Fruit fly (Drosophila melanogaster): Measurements from ENCODE around the gene Sec10.

Gene Sec10

dm6 chr3R:24134580-24134979 lies at the start of gene Sec10:
Gene Sec10 (plus strand): TSS chr3R:24134831.
- no peak for TF ChIP-seq kay (GFP tag; ENCODE audit: borderline replicate concordance)
- TF ChIP-seq CG7045 (GFP tag; optimal IDR thresholded peaks at IDR 0.05) = no peak
- no peak for TF ChIP-seq CG1620 (GFP tag; optimal IDR thresholded peaks at IDR 0.05)
- no peak for TF ChIP-seq pad (GFP tag; optimal IDR thresholded peaks at IDR 0.05)
- TF ChIP-seq ovo (GFP tag; optimal IDR thresholded peaks at IDR 0.05) = no peak
- TF ChIP-seq CG11617 (GFP tag; optimal IDR thresholded peaks at IDR 0.05) = no peak
- no peak for TF ChIP-seq Hr96 (GFP tag; optimal IDR thresholded peaks at IDR 0.05)
- TF ChIP-seq CG7101 (tag; optimal IDR thresholded peaks at IDR 0.05) = peak; percentile 23
- TF ChIP-seq CG33017 (tag; optimal IDR thresholded peaks at IDR 0.05) = peak; percentile 7
- TF ChIP-seq CG12768 (GFP tag; optimal IDR thresholded peaks at IDR 0.05) = no peak
- no peak for TF ChIP-seq Mnt (GFP tag; optimal IDR thresholded peaks at IDR 0.05)
- TF ChIP-seq bab1 (GFP tag; optimal IDR thresholded peaks at IDR 0.05) = peak; percentile 58
- no peak for TF ChIP-seq Crg-1 (GFP tag; optimal IDR thresholded peaks at IDR 0.05)
- TF ChIP-seq cnc (optimal IDR thresholded peaks at IDR 0.05) = no peak

- TF ChIP-seq kay (GFP tag; ENCODE audit: borderline replicate concordance) = peak; percentile 83
- TF ChIP-seq cic (GFP tag; optimal IDR thresholded peaks at IDR 0.05) = peak; percentile 89
- no peak for TF ChIP-seq CG11617 (GFP tag; optimal IDR thresholded peaks at IDR 0.05)
Observed at dm6 chr3R:24084975-24085374, 49.7 kb upstream of the Sec10 start.

- TF ChIP-seq Crg-1 (GFP tag; optimal IDR thresholded peaks at IDR 0.05) (no peak), CG7101 (tag; optimal IDR thresholded peaks at IDR 0.05) (no peak), Hr96 (GFP tag; optimal IDR thresholded peaks at IDR 0.05) (no peak), kay (GFP tag; ENCODE audit: borderline replicate concordance) (no peak), CG11617 (GFP tag; optimal IDR thresholded peaks at IDR 0.05) (no peak), CG7045 (GFP tag; optimal IDR thresholded peaks at IDR 0.05) (no peak), toe (GFP tag; optimal IDR thresholded peaks at IDR 0.05) (no peak), CG14711 (tag; optimal IDR thresholded peaks at IDR 0.05) (no peak), bab1 (GFP tag; optimal IDR thresholded peaks at IDR 0.05) (no peak), cnc (optimal IDR thresholded peaks at IDR 0.05) (no peak)
Observed at dm6 chr3R:24090143-24090542, 44.5 kb upstream of the Sec10 start.

- TF ChIP-seq CG14711 (tag; optimal IDR thresholded peaks at IDR 0.05) = no peak
- TF ChIP-seq CG33017 (tag; optimal IDR thresholded peaks at IDR 0.05) = no peak
- TF ChIP-seq Hr96 (GFP tag; optimal IDR thresholded peaks at IDR 0.05) = no peak
- TF ChIP-seq Clk (GFP tag; optimal IDR thresholded peaks at IDR 0.05) = no peak
- TF ChIP-seq CG1620 (GFP tag; optimal IDR thresholded peaks at IDR 0.05) = no peak
- no peak for TF ChIP-seq CG7101 (tag; optimal IDR thresholded peaks at IDR 0.05)
- no peak for TF ChIP-seq CG11617 (GFP tag; optimal IDR thresholded peaks at IDR 0.05)
- no peak for TF ChIP-seq Crg-1 (GFP tag; optimal IDR thresholded peaks at IDR 0.05)
- no peak for TF ChIP-seq pad (GFP tag; optimal IDR thresholded peaks at IDR 0.05)
- TF ChIP-seq toe (GFP tag; optimal IDR thresholded peaks at IDR 0.05) = no peak
- no peak for TF ChIP-seq Mnt (GFP tag; optimal IDR thresholded peaks at IDR 0.05)
- TF ChIP-seq cic (GFP tag; optimal IDR thresholded peaks at IDR 0.05) = no peak
- TF ChIP-seq kay (GFP tag; ENCODE audit: borderline replicate concordance) = no peak
- TF ChIP-seq CG12768 (GFP tag; optimal IDR thresholded peaks at IDR 0.05) = no peak
- TF ChIP-seq cnc (optimal IDR thresholded peaks at IDR 0.05) = no peak
- TF ChIP-seq bab1 (GFP tag; optimal IDR thresholded peaks at IDR 0.05) = no peak
Observed at dm6 chr3R:24091653-24092052, 43.0 kb upstream of the Sec10 start.

dm6 chr3R:24092590-24093151 lies 42.0 kb upstream of the Sec10 start:
- TF ChIP-seq ovo (GFP tag; optimal IDR thresholded peaks at IDR 0.05) = no peak
- TF ChIP-seq CG5204 (GFP tag; optimal IDR thresholded peaks at IDR 0.05) = no peak
- no peak for TF ChIP-seq CG12768 (GFP tag; optimal IDR thresholded peaks at IDR 0.05)
- TF ChIP-seq CG7101 (tag; optimal IDR thresholded peaks at IDR 0.05) = no peak
- TF ChIP-seq Clk (GFP tag; optimal IDR thresholded peaks at IDR 0.05) = no peak
- no peak for TF ChIP-seq cic (GFP tag; optimal IDR thresholded peaks at IDR 0.05)
- TF ChIP-seq CG11617 (GFP tag; optimal IDR thresholded peaks at IDR 0.05) = no peak
- TF ChIP-seq CG7045 (GFP tag; optimal IDR thresholded peaks at IDR 0.05) = no peak
- TF ChIP-seq CG33017 (tag; optimal IDR thresholded peaks at IDR 0.05) = no peak
- no peak for TF ChIP-seq cnc (optimal IDR thresholded peaks at IDR 0.05)
- no peak for TF ChIP-seq kay (GFP tag; ENCODE audit: borderline replicate concordance)
- TF ChIP-seq pad (GFP tag; optimal IDR thresholded peaks at IDR 0.05) = no peak
- no peak for TF ChIP-seq CG14711 (tag; optimal IDR thresholded peaks at IDR 0.05)

- TF ChIP-seq Clk (GFP tag; optimal IDR thresholded peaks at IDR 0.05) (no peak), CG33017 (tag; optimal IDR thresholded peaks at IDR 0.05) (no peak), pad (GFP tag; optimal IDR thresholded peaks at IDR 0.05) (no peak), Mnt (GFP tag; optimal IDR thresholded peaks at IDR 0.05) (no peak), ovo (GFP tag; optimal IDR thresholded peaks at IDR 0.05) (no peak), kay (GFP tag; ENCODE audit: borderline replicate concordance) (no peak), tj (GFP tag; optimal IDR thresholded peaks at IDR 0.05) (no peak), cnc (optimal IDR thresholded peaks at IDR 0.05) (no peak), CG1620 (GFP tag; optimal IDR thresholded peaks at IDR 0.05) (no peak), Hr96 (GFP tag; optimal IDR thresholded peaks at IDR 0.05) (no peak)
Observed at dm6 chr3R:24093430-24093829, 41.2 kb upstream of the Sec10 start.
